Fruit fly (Drosophila melanogaster) whole organism, pupa: Measurements from ENCODE around the gene Arf1.

Experiments
- CG12605 ChIP-seq: fragments of 200-800 bp; sonication (Bioruptor generic); IDR thresholded peaks from 2 replicates; pipeline ENCODE4 v1.3.6; 2022; ENCODE audit warnings: missing biosample characterization, missing genetic modification characterization
- CG14655 ChIP-seq: fragments of 200-800 bp; sonication (Bioruptor generic); optimal IDR thresholded peaks from 3 replicates; lab custom pipeline; 2017; ENCODE audit warnings: mild to moderate bottlenecking, missing biosample characterization, missing genetic modification reagents, missing genetic modification characterization
- CG17806 ChIP-seq: fragments of 200-800 bp; sonication (Bioruptor generic); optimal IDR thresholded peaks from 2 replicates; lab custom pipeline; 2018; ENCODE audit warnings: missing biosample characterization, mild to moderate bottlenecking, missing genetic modification characterization, moderate library complexity
- CG34367 ChIP-seq: fragments of 200-800 bp; sonication (Bioruptor generic); optimal IDR thresholded peaks from 2 replicates; lab custom pipeline; 2018; ENCODE audit warnings: missing biosample characterization, mild to moderate bottlenecking, missing genetic modification characterization
- CG4496 ChIP-seq: fragments of 200-800 bp; sonication (Bioruptor generic); IDR thresholded peaks from 3 replicates; pipeline ENCODE4 v1.3.6; 2022; ENCODE audit warnings: missing biosample characterization, missing genetic modification characterization
- CG8159 ChIP-seq: fragments of 200-800 bp; sonication (Bioruptor generic); optimal IDR thresholded peaks from 3 replicates; lab custom pipeline; 2018; ENCODE audit warnings: missing biosample characterization, mild to moderate bottlenecking, missing genetic modification characterization, moderate library complexity
- CG9948 ChIP-seq: fragments of 200-800 bp; sonication (Bioruptor generic); optimal IDR thresholded peaks from 2 replicates; lab custom pipeline; 2018; ENCODE audit warnings: missing biosample characterization, mild to moderate bottlenecking, missing genetic modification characterization, moderate library complexity
- EcR ChIP-seq: fragments of 200-800 bp; sonication (Bioruptor generic); optimal IDR thresholded peaks from 3 replicates; lab custom pipeline; 2019; ENCODE audit warnings: missing biosample characterization, missing genetic modification characterization, mild to moderate bottlenecking, moderate library complexity, missing genetic modification reagents
- Ets98B ChIP-seq: fragments of 200-800 bp; sonication (Bioruptor generic); IDR thresholded peaks from 2 replicates; pipeline ENCODE4 v1.3.6; 2022; ENCODE audit warnings: missing biosample characterization, missing genetic modification characterization
- Pif1A ChIP-seq: fragments of 200-800 bp; sonication (Bioruptor generic); optimal IDR thresholded peaks from 3 replicates; lab custom pipeline; 2016; ENCODE audit warnings: missing biosample characterization, missing genetic modification characterization
- Snoo ChIP-seq: fragments of 200-800 bp; sonication (Bioruptor generic); optimal IDR thresholded peaks from 3 replicates; lab custom pipeline; 2017; ENCODE audit warnings: missing biosample characterization, mild to moderate bottlenecking, missing genetic modification characterization, inconsistent platforms
- rn ChIP-seq: fragments of 200-800 bp; sonication (Bioruptor generic); IDR thresholded peaks from 2 replicates; pipeline ENCODE4 v1.3.6; 2022; ENCODE audit warnings: missing biosample characterization, missing genetic modification characterization

DNA sequence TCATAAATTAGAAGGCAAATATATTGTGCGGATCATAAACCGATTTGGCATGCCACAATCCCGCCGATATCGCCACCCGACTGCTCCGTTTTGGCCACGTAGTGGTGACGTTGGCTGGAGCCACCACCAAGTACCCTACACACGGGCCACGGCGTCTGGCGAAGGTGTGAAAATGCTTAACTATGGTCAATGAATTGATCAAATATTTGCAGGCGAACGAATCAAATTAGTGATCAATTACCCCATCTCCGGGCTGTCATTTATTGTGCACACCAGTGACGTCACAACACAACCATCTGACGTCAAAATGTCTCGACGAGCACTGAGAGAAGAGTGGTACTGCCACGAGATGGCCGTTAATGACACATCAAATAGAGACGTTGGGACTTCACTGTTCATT, 15.6 kb upstream of the Arf1 start:
- TF ChIP-seq CG4496 (GFP tag; lab: Robert Waterston, UW): no peak
- no peak for TF ChIP-seq Ets98B (GFP tag; lab: Robert Waterston, UW)
- TF ChIP-seq CG8159 (tag; lab: Kevin White, UChicago): no peak
- TF ChIP-seq CG14655 (GFP tag; lab: Kevin White, UChicago): no peak
- no peak for TF ChIP-seq CG9948
- TF ChIP-seq Pif1A (GFP tag; lab: Kevin White, UChicago): no peak
- TF ChIP-seq CG12605 (GFP tag; lab: Robert Waterston, UW): no peak
- no peak for TF ChIP-seq CG34367 (tag; lab: Kevin White, UChicago)
- TF ChIP-seq CG17806 (tag; lab: Kevin White, UChicago): no peak
- TF ChIP-seq rn (GFP tag; lab: Robert Waterston, UW): no peak
- no peak for TF ChIP-seq EcR (GFP tag; lab: Kevin White, UChicago)
- no peak for TF ChIP-seq Snoo (tag; lab: Kevin White, UChicago)
